Worm (Caenorhabditis elegans) whole organism, early embryonic: Measurements from ENCODE around the gene lgc-14.

Source experiments
- B0310.2 ChIP-seq: sonication (generic microtip); optimal IDR thresholded peaks from 2 replicates; lab custom pipeline; 2016; ENCODE audit warnings: mild to moderate bottlenecking, missing genetic modification characterization, missing compliant biosample characterization
- F13C5.2 ChIP-seq: sonication (generic microtip); optimal IDR thresholded peaks from 2 replicates; lab custom pipeline; 2017; ENCODE audit warnings: mild to moderate bottlenecking, missing genetic modification characterization, inconsistent platforms, missing compliant biosample characterization
- aly-1 ChIP-seq: sonication (generic microtip); optimal IDR thresholded peaks from 2 replicates; lab custom pipeline; 2016; ENCODE audit warnings: missing genetic modification characterization, missing compliant biosample characterization
- ama-1 ChIP-seq: fragments of 150-350 bp; optimal IDR thresholded peaks from 2 replicates; lab custom pipeline; 2014
- ceh-13 ChIP-seq: fragments of 200-800 bp; sonication (Bioruptor generic); optimal IDR thresholded peaks from 2 replicates; lab custom pipeline; 2018; ENCODE audit warnings: mild to moderate bottlenecking, missing genetic modification characterization, missing compliant biosample characterization
- ceh-36 ChIP-seq: sonication (generic microtip); optimal IDR thresholded peaks from 2 replicates; lab custom pipeline; 2016; ENCODE audit warnings: missing genetic modification characterization, inconsistent platforms, missing compliant biosample characterization
- ets-7 ChIP-seq: sonication (generic microtip); optimal IDR thresholded peaks from 2 replicates; lab custom pipeline; 2016; ENCODE audit warnings: missing genotype, missing genetic modification characterization, missing compliant biosample characterization
- flt-1 ChIP-seq: fragments of 200-800 bp; sonication (Bioruptor generic); IDR thresholded peaks from 2 replicates; pipeline ENCODE4 v1.3.6; 2022; ENCODE audit warnings: missing genetic modification characterization, missing compliant biosample characterization
- hmbx-1 ChIP-seq: sonication (generic microtip); optimal IDR thresholded peaks from 2 replicates; lab custom pipeline; 2016; ENCODE audit warnings: mild to moderate bottlenecking, missing genetic modification characterization, missing compliant biosample characterization
- hmg-4 ChIP-seq: fragments of 200-800 bp; sonication (Bioruptor generic); optimal IDR thresholded peaks from 2 replicates; lab custom pipeline; 2018; ENCODE audit warnings: mild to moderate bottlenecking, missing genetic modification characterization, missing compliant biosample characterization
- hnd-1 ChIP-seq: sonication (generic microtip); optimal IDR thresholded peaks from 2 replicates; lab custom pipeline; 2016; ENCODE audit warnings: missing genetic modification characterization, missing compliant biosample characterization
- pes-1 ChIP-seq: fragments of 200-800 bp; sonication (Bioruptor generic); IDR thresholded peaks from 2 replicates; pipeline ENCODE4 v1.3.6; 2022; ENCODE audit warnings: missing genetic modification reagents, missing genetic modification characterization, missing compliant biosample characterization
- scrt-1 ChIP-seq: fragments of 200-800 bp; sonication (Bioruptor generic); IDR thresholded peaks from 2 replicates; pipeline ENCODE4 v1.3.6; 2022; ENCODE audit warnings: missing genetic modification characterization, missing compliant biosample characterization
- sea-1 ChIP-seq: fragments of 200-800 bp; sonication (Bioruptor generic); conservative IDR thresholded peaks from 2 replicates; pipeline ENCODE4 v1.3.6; 2022; ENCODE audit warnings: missing genetic modification characterization, missing compliant biosample characterization
- tbx-11 ChIP-seq: fragments of 200-800 bp; sonication (Bioruptor generic); IDR thresholded peaks from 2 replicates; pipeline ENCODE4 v1.3.6; 2022; ENCODE audit warnings: missing genetic modification characterization, missing compliant biosample characterization
- tbx-37 ChIP-seq: fragments of 200-800 bp; sonication (Bioruptor generic); conservative IDR thresholded peaks from 2 replicates; pipeline ENCODE4 v1.3.6; 2022; ENCODE audit warnings: missing genetic modification reagents, missing genetic modification characterization, missing compliant biosample characterization
- tra-4 ChIP-seq: sonication (generic microtip); optimal IDR thresholded peaks from 2 replicates; lab custom pipeline; 2017; ENCODE audit warnings: missing genetic modification characterization, missing compliant biosample characterization

The lgc-14 gene

ce11 chrX:12086297-12086696, 25.0 kb upstream of the lgc-14 start:
- TF ChIP-seq hmg-4 (GFP tag; lab: Kevin White, UChicago) = peak; percentile 27
- TF ChIP-seq ceh-36 (tag; lab: Kevin White, UChicago) = peak; percentile 26
- no peak for TF ChIP-seq flt-1
- TF ChIP-seq sea-1 = no peak
- TF ChIP-seq ceh-13 (GFP tag; lab: Kevin White, UChicago) = no peak
- no peak for TF ChIP-seq scrt-1 (GFP tag; lab: Robert Waterston, UW)
- TF ChIP-seq hnd-1 (tag; lab: Kevin White, UChicago) = no peak
- peak; percentile 1 for TF ChIP-seq aly-1
- TF ChIP-seq hmbx-1 (tag; lab: Kevin White, UChicago) = no peak
- no peak for TF ChIP-seq ets-7 (tag; lab: Kevin White, UChicago)
- TF ChIP-seq B0310.2 (tag; lab: Kevin White, UChicago) = no peak
- no peak for TF ChIP-seq ama-1
- TF ChIP-seq F13C5.2 (tag; lab: Kevin White, UChicago) = no peak
- no peak for TF ChIP-seq tbx-11
- no peak for TF ChIP-seq tra-4 (tag; lab: Kevin White, UChicago)
- no peak for TF ChIP-seq tbx-37 (GFP tag; lab: Robert Waterston, UW)

DNA sequence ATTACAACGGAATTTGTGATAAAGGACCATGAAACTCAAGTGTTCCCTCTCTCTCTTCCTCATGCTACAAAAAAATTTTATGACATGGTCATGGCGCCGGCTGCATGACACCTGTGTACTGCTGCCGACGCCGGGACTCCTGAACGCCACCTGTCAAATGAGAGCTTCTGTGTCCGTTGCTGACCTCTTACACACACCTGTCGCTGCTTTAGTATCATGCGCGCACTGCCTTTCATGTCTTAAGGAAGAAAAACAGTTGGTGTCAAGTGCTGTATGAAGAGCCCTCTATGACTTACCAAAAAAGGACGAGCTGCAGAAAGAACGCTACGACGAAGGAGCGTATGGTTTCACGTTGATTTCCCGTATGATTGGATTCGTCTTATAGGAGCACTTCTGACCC, 18.7 kb upstream of the lgc-14 start:
- no peak for TF ChIP-seq ama-1
- TF ChIP-seq flt-1 = no peak

DNA sequence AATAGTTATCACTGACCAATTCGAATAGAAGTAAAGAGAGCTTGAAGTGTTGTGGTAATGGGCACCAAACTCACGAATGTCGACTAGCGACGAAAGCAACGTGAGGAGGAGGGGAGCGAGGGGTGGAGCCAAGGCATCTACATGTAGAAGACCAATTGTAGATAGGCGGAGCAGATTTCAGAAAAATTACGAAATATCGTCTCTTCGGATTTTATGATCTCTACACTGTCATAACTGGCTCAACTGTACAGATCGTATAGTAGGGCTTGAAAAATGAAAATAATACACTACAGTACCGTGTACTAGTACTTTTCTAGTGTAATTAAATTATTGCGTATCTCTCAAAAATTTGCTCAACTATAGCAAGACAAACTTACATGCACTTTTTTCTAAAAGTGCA, 18.3 kb upstream of the lgc-14 start, which contains the start of gene W03G11.4:
Gene W03G11.4, minus strand, starts transcription at position 101 of the 400 bp plus-strand sequence.
- TF ChIP-seq sea-1 (no peak), ceh-13 (GFP tag; lab: Kevin White, UChicago) (no peak), hmg-4 (GFP tag; lab: Kevin White, UChicago) (no peak), tbx-11 (no peak), tbx-37 (GFP tag; lab: Robert Waterston, UW) (no peak), pes-1 (GFP tag; lab: Robert Waterston, UW) (no peak), hnd-1 (tag; lab: Kevin White, UChicago) (no peak), flt-1 (no peak), hmbx-1 (tag; lab: Kevin White, UChicago) (no peak), ceh-36 (tag; lab: Kevin White, UChicago) (no peak), aly-1 (no peak), tra-4 (tag; lab: Kevin White, UChicago) (no peak), scrt-1 (GFP tag; lab: Robert Waterston, UW) (no peak), B0310.2 (tag; lab: Kevin White, UChicago) (no peak), ets-7 (tag; lab: Kevin White, UChicago) (no peak), ama-1 (no peak), F13C5.2 (tag; lab: Kevin White, UChicago) (no peak)

ce11 chrX:12093992-12094391, 17.3 kb upstream of the lgc-14 start:
- TF ChIP-seq F13C5.2 (tag; lab: Kevin White, UChicago) (no peak), pes-1 (GFP tag; lab: Robert Waterston, UW) (no peak), sea-1 (no peak)

DNA sequence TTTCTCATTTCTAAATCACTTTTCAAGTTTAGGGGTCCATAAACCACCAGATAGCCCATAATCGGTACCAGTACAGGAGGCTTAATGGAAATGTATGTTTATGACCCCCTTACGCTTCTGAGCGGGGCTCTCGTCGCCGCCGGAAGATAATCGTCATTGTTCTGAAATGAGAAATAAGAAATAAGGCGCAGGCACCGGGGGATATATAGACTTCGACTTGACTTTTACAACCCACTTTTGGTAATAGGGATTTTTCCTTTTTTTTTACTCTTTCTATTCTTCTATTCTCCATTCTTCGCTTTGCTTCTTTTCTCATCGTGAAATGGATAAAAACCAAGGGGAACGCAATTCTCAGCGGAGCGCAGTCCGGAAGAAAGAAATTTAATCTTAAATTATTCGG, 16.1 kb upstream of the lgc-14 start:
- TF ChIP-seq hmbx-1 (tag; lab: Kevin White, UChicago) (no peak), hnd-1 (tag; lab: Kevin White, UChicago) (no peak), tbx-37 (GFP tag; lab: Robert Waterston, UW) (no peak), scrt-1 (GFP tag; lab: Robert Waterston, UW) (no peak), flt-1 (no peak), tbx-11 (no peak), F13C5.2 (tag; lab: Kevin White, UChicago) (no peak), ceh-36 (tag; lab: Kevin White, UChicago) (no peak), B0310.2 (tag; lab: Kevin White, UChicago) (no peak), pes-1 (GFP tag; lab: Robert Waterston, UW) (no peak), hmg-4 (GFP tag; lab: Kevin White, UChicago) (no peak), ets-7 (tag; lab: Kevin White, UChicago) (no peak), tra-4 (tag; lab: Kevin White, UChicago) (no peak), aly-1 (no peak)

- TF ChIP-seq tbx-37 (GFP tag; lab: Robert Waterston, UW) = no peak
- no peak for TF ChIP-seq ets-7 (tag; lab: Kevin White, UChicago)
- no peak for TF ChIP-seq tbx-11
- no peak for TF ChIP-seq sea-1
- no peak for TF ChIP-seq ceh-13 (GFP tag; lab: Kevin White, UChicago)
- no peak for TF ChIP-seq ceh-36 (tag; lab: Kevin White, UChicago)
- no peak for TF ChIP-seq hnd-1 (tag; lab: Kevin White, UChicago)
Observed at ce11 chrX:12097995-12098394, 13.3 kb upstream of the lgc-14 start.

- TF ChIP-seq hnd-1 (tag; lab: Kevin White, UChicago) (no peak), pes-1 (GFP tag; lab: Robert Waterston, UW) (no peak), sea-1 (no peak), hmbx-1 (tag; lab: Kevin White, UChicago) (no peak), ama-1 (no peak), tra-4 (tag; lab: Kevin White, UChicago) (no peak), ceh-13 (GFP tag; lab: Kevin White, UChicago) (no peak), B0310.2 (tag; lab: Kevin White, UChicago) (no peak), hmg-4 (GFP tag; lab: Kevin White, UChicago) (no peak), tbx-37 (GFP tag; lab: Robert Waterston, UW) (no peak), F13C5.2 (tag; lab: Kevin White, UChicago) (no peak), aly-1 (no peak), ets-7 (tag; lab: Kevin White, UChicago) (no peak), flt-1 (no peak)
Observed at ce11 chrX:12103712-12104111, 7.6 kb upstream of the lgc-14 start, which contains the start of gene W03G11.3. W03G11.3 (minus strand) TSS chrX:12103812.

DNA sequence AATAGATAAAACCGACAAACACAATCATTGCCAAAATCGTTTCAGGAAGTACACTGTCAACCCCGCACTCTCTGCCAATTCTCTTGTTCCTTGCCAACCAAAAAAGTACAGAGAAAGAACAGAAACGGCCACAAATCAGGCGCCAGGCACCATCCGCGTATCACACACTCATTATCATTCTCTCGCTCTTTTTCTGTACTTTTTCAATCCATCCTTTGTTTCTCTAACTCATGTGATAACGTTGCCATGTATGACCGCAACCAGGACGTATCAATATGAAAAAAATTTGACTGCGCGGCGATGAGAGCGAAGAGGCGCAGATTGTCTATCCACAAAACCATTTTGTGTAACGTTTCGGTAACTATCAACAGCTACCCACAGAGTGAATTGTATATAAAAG, 6.7 kb upstream of the lgc-14 start, which contains the start of gene col-181:
Gene col-181, plus strand, starts transcription at position 301 of the 400 bp plus-strand sequence.
- no peak for TF ChIP-seq flt-1
- TF ChIP-seq ama-1 = no peak
- TF ChIP-seq hmg-4 (GFP tag; lab: Kevin White, UChicago) = no peak
- no peak for TF ChIP-seq B0310.2 (tag; lab: Kevin White, UChicago)
- no peak for TF ChIP-seq aly-1
- TF ChIP-seq tra-4 (tag; lab: Kevin White, UChicago) = no peak
- TF ChIP-seq ceh-36 (tag; lab: Kevin White, UChicago) = no peak
- no peak for TF ChIP-seq tbx-37 (GFP tag; lab: Robert Waterston, UW)
- TF ChIP-seq hmbx-1 (tag; lab: Kevin White, UChicago) = no peak
- TF ChIP-seq scrt-1 (GFP tag; lab: Robert Waterston, UW) = no peak
